Fruit fly (Drosophila melanogaster) whole organism, embryonic: Measurements from ENCODE around the gene CycG.

Experiments
- ATbp ChIP-seq: fragments of 200-800 bp; sonication (Bioruptor generic); optimal IDR thresholded peaks from 2 replicates; lab custom pipeline; 2017; ENCODE audit warnings: missing biosample characterization, mild to moderate bottlenecking, missing genetic modification characterization, missing genetic modification reagents
- Asciz ChIP-seq: fragments of 200-800 bp; sonication (Bioruptor generic); optimal IDR thresholded peaks from 2 replicates; lab custom pipeline; 2017; ENCODE audit warnings: missing biosample characterization, mild to moderate bottlenecking, missing genetic modification characterization, missing genetic modification reagents
- B-H2 ChIP-seq: fragments of 200-800 bp; sonication (Bioruptor generic); optimal IDR thresholded peaks from 2 replicates; lab custom pipeline; 2018; ENCODE audit warnings: missing biosample characterization, mild to moderate bottlenecking, missing genetic modification characterization
- BEAF-32 ChIP-seq: fragments of 200-800 bp; sonication (Bioruptor generic); optimal IDR thresholded peaks from 3 replicates; lab custom pipeline; 2017; ENCODE audit warnings: missing biosample characterization, missing genetic modification characterization, mild to moderate bottlenecking, moderate library complexity, missing genetic modification reagents
- Bteb2 ChIP-seq: fragments of 200-800 bp; sonication (Bioruptor generic); optimal IDR thresholded peaks from 2 replicates; lab custom pipeline; 2016; ENCODE audit warnings: missing biosample characterization, missing genetic modification characterization
- CG10565 ChIP-seq: fragments of 200-800 bp; sonication (Bioruptor generic); optimal IDR thresholded peaks from 3 replicates; lab custom pipeline; 2016; ENCODE audit warnings: missing biosample characterization, mild to moderate bottlenecking, missing genetic modification characterization
- CG11696 ChIP-seq: fragments of 200-800 bp; sonication (Bioruptor generic); IDR thresholded peaks from 2 replicates; pipeline ENCODE4 v1.3.6; 2022; ENCODE audit warnings: missing biosample characterization, missing genetic modification characterization
- CG12104 ChIP-seq: fragments of 200-800 bp; sonication (Bioruptor generic); optimal IDR thresholded peaks from 3 replicates; lab custom pipeline; 2016; ENCODE audit warnings: missing biosample characterization, missing genetic modification characterization
- CG12299 ChIP-seq: fragments of 200-800 bp; sonication (Bioruptor generic); optimal IDR thresholded peaks from 2 replicates; lab custom pipeline; 2018; ENCODE audit warnings: missing biosample characterization, mild to moderate bottlenecking, missing genetic modification characterization
- CG1233 ChIP-seq: fragments of 200-800 bp; sonication (Bioruptor generic); optimal IDR thresholded peaks from 4 replicates; lab custom pipeline; 2018; ENCODE audit warnings: missing biosample characterization, mild to moderate bottlenecking, missing genetic modification characterization
- CG13296 ChIP-seq: fragments of 200-800 bp; sonication (Bioruptor generic); optimal IDR thresholded peaks from 3 replicates; lab custom pipeline; 2018; ENCODE audit warnings: missing biosample characterization, mild to moderate bottlenecking, missing genetic modification characterization
- CG13894 ChIP-seq: fragments of 200-800 bp; sonication (Bioruptor generic); optimal IDR thresholded peaks from 3 replicates; lab custom pipeline; 2018; ENCODE audit warnings: missing biosample characterization, mild to moderate bottlenecking, missing genetic modification characterization, moderate library complexity
- CG15269 ChIP-seq: fragments of 200-800 bp; sonication (Bioruptor generic); optimal IDR thresholded peaks from 2 replicates; lab custom pipeline; 2018; ENCODE audit warnings: missing biosample characterization, mild to moderate bottlenecking, missing genetic modification characterization, moderate library complexity
- CG17186 ChIP-seq: fragments of 200-800 bp; sonication (Bioruptor generic); optimal IDR thresholded peaks from 3 replicates; lab custom pipeline; 2017; ENCODE audit warnings: missing biosample characterization, missing genetic modification reagents, missing genetic modification characterization
- CG17385 ChIP-seq: fragments of 200-800 bp; sonication (Bioruptor generic); optimal IDR thresholded peaks from 3 replicates; lab custom pipeline; 2018; ENCODE audit warnings: missing biosample characterization, mild to moderate bottlenecking, missing genetic modification characterization
- CG17912 ChIP-seq: fragments of 200-800 bp; sonication (Bioruptor generic); optimal IDR thresholded peaks from 2 replicates; lab custom pipeline; 2018; ENCODE audit warnings: missing biosample characterization, mild to moderate bottlenecking, missing genetic modification characterization
- CG18599 ChIP-seq: fragments of 200-800 bp; sonication (Bioruptor generic); optimal IDR thresholded peaks from 3 replicates; lab custom pipeline; 2017; ENCODE audit warnings: missing biosample characterization, missing genetic modification characterization, mild to moderate bottlenecking, moderate library complexity, missing genetic modification reagents
- CG2116 ChIP-seq: fragments of 200-800 bp; sonication (Bioruptor generic); optimal IDR thresholded peaks from 3 replicates; lab custom pipeline; 2018; ENCODE audit warnings: missing biosample characterization, mild to moderate bottlenecking, missing genetic modification characterization
- CG2678 ChIP-seq: fragments of 200-800 bp; sonication (Bioruptor generic); optimal IDR thresholded peaks from 3 replicates; lab custom pipeline; 2019; ENCODE audit warnings: missing biosample characterization, mild to moderate bottlenecking, missing genetic modification characterization, moderate library complexity
- CG32772 ChIP-seq: fragments of 200-800 bp; sonication (Bioruptor generic); IDR thresholded peaks from 2 replicates; pipeline ENCODE4 v1.3.6; 2022; ENCODE audit warnings: missing biosample characterization, missing genetic modification characterization
- CG3281 ChIP-seq: fragments of 200-800 bp; sonication (Bioruptor generic); optimal IDR thresholded peaks from 3 replicates; lab custom pipeline; 2017; ENCODE audit warnings: missing biosample characterization, mild to moderate bottlenecking, missing genetic modification characterization
- CG34224 ChIP-seq: fragments of 200-800 bp; sonication (Bioruptor generic); IDR thresholded peaks from 3 replicates; pipeline ENCODE4 v1.3.6; 2022; ENCODE audit warnings: missing biosample characterization, missing genetic modification characterization; ENCODE audit not compliant: partially characterized antibody
- CG3726 ChIP-seq: fragments of 200-800 bp; sonication (Bioruptor generic); IDR thresholded peaks from 3 replicates; pipeline ENCODE4, ENCODE4 v1.3.6; 2022; ENCODE audit warnings: missing biosample characterization, missing genetic modification characterization
- CG8290 ChIP-seq, 3 experiments: fragments of 200-800 bp; sonication (Bioruptor generic); optimal IDR thresholded peaks; 2 replicates each; lab custom pipeline; 2016 to 2019; ENCODE audit warnings: missing biosample characterization in 3 of 3, missing genetic modification characterization in 3 of 3, mild to moderate bottlenecking in 2 of 3, moderate library complexity in 1 of 3
- CG8478 ChIP-seq: fragments of >200 bp; optimal IDR thresholded peaks from 2 replicates; lab custom pipeline; 2018
- CG9817 ChIP-seq: fragments of 200-800 bp; sonication (Bioruptor generic); optimal IDR thresholded peaks from 2 replicates; lab custom pipeline; 2018; ENCODE audit warnings: missing biosample characterization, mild to moderate bottlenecking, missing genetic modification characterization, moderate library complexity
- Hmr ChIP-seq: fragments of 200-800 bp; sonication (Bioruptor generic); optimal IDR thresholded peaks from 3 replicates; lab custom pipeline; 2017; ENCODE audit warnings: mild to moderate bottlenecking, missing biosample characterization, missing genetic modification reagents, missing genetic modification characterization
- Kr ChIP-seq: fragments of 200-800 bp; sonication (Bioruptor generic); optimal IDR thresholded peaks from 2 replicates; lab custom pipeline; 2017; ENCODE audit warnings: missing biosample characterization, mild to moderate bottlenecking, missing genetic modification characterization
- Lpt ChIP-seq: fragments of >200 bp; optimal IDR thresholded peaks from 2 replicates; lab custom pipeline; 2018; ENCODE audit warnings: missing biosample characterization, missing genetic modification characterization
- MTF-1 ChIP-seq: fragments of 200-800 bp; sonication (Bioruptor generic); optimal IDR thresholded peaks from 2 replicates; lab custom pipeline; 2018; ENCODE audit warnings: missing biosample characterization, mild to moderate bottlenecking, missing genetic modification characterization, borderline replicate concordance
- Med ChIP-seq: fragments of 200-800 bp; sonication (Bioruptor generic); peaks from one replicate; lab custom pipeline; 2016; ENCODE audit warnings: missing biosample characterization, missing genetic modification characterization, mild to moderate bottlenecking, inconsistent platforms, moderate library complexity
- NC2β ChIP-seq: fragments of 200-800 bp; sonication (Bioruptor generic); optimal IDR thresholded peaks from 2 replicates; lab custom pipeline; 2016; ENCODE audit warnings: missing biosample characterization, missing genetic modification characterization
- NK7.1 ChIP-seq: fragments of 200-800 bp; sonication (Bioruptor generic); optimal IDR thresholded peaks from 3 replicates; lab custom pipeline; 2016; ENCODE audit warnings: missing biosample characterization, missing genetic modification characterization
- Sry-β ChIP-seq: fragments of 200-800 bp; sonication (Bioruptor generic); optimal IDR thresholded peaks from 2 replicates; lab custom pipeline; 2018; ENCODE audit warnings: missing biosample characterization, mild to moderate bottlenecking, missing genetic modification characterization, moderate library complexity
- bowl ChIP-seq: fragments of 200-800 bp; sonication (Bioruptor generic); IDR thresholded peaks from 2 replicates; pipeline ENCODE4 v1.3.6; 2022; ENCODE audit warnings: missing biosample characterization, missing genetic modification characterization
- bsh ChIP-seq, 2 experiments: fragments of 200-800 bp; sonication (Bioruptor generic); optimal IDR thresholded peaks; 2 replicates each; lab custom pipeline; 2017 to 2018; ENCODE audit warnings: mild to moderate bottlenecking in 2 of 2, missing biosample characterization in 2 of 2, missing genetic modification characterization in 2 of 2, moderate library complexity in 1 of 2
- caup ChIP-seq: fragments of 200-800 bp; sonication (Bioruptor generic); optimal IDR thresholded peaks from 3 replicates; lab custom pipeline; 2017; ENCODE audit warnings: missing biosample characterization, mild to moderate bottlenecking, missing genetic modification characterization, moderate library complexity; ENCODE audit not compliant: severe bottlenecking
- da ChIP-seq: fragments of 200-800 bp; sonication (Bioruptor generic); optimal IDR thresholded peaks from 2 replicates; lab custom pipeline; 2016; ENCODE audit warnings: missing biosample characterization, missing genetic modification characterization
- eve ChIP-seq, 2 experiments: fragments of >200 bp; optimal IDR thresholded peaks; 2 replicates each; lab custom pipeline; 2017; ENCODE audit warnings: missing biosample characterization in 2 of 2, missing genetic modification characterization in 2 of 2
- ewg ChIP-seq: fragments of 200-800 bp; sonication (Bioruptor generic); optimal IDR thresholded peaks from 3 replicates; lab custom pipeline; 2017; ENCODE audit warnings: mild to moderate bottlenecking, missing biosample characterization, missing genetic modification reagents, missing genetic modification characterization
- gro ChIP-seq: fragments of 200-800 bp; sonication (Bioruptor generic); optimal IDR thresholded peaks from 2 replicates; lab custom pipeline; 2016; ENCODE audit warnings: missing biosample characterization, missing genetic modification characterization
- hbn ChIP-seq: fragments of 200-800 bp; sonication (Bioruptor generic); IDR thresholded peaks from 2 replicates; pipeline ENCODE4 v1.3.6; 2022; ENCODE audit warnings: missing biosample characterization, missing genetic modification characterization; ENCODE audit not compliant: partially characterized antibody
- ind ChIP-seq: fragments of 200-800 bp; sonication (Bioruptor generic); optimal IDR thresholded peaks from 3 replicates; lab custom pipeline; 2016; ENCODE audit warnings: missing biosample characterization, missing genetic modification characterization
- lola ChIP-seq, 3 experiments: fragments of >200 bp in 2 of 3; fragments of 200-800 bp in 1 of 3; sonication (Bioruptor generic) in 1 of 3; optimal IDR thresholded peaks; 2 replicates each; lab custom pipeline; 2017 to 2019; ENCODE audit warnings: missing biosample characterization in 3 of 3, missing genetic modification characterization in 3 of 3, mild to moderate bottlenecking in 1 of 3, moderate library complexity in 1 of 3
- pita ChIP-seq: fragments of 200-800 bp; sonication (Bioruptor generic); optimal IDR thresholded peaks from 2 replicates; lab custom pipeline; 2017; ENCODE audit warnings: missing biosample characterization, mild to moderate bottlenecking, missing genetic modification characterization
- pnt ChIP-seq: fragments of 200-800 bp; sonication (Bioruptor generic); optimal IDR thresholded peaks from 3 replicates; lab custom pipeline; 2016; ENCODE audit warnings: missing biosample characterization, missing genetic modification characterization
- rib ChIP-seq: fragments of 200-800 bp; sonication (Bioruptor generic); IDR thresholded peaks from 2 replicates; pipeline ENCODE4 v1.3.6; 2022; ENCODE audit warnings: missing biosample characterization, missing genetic modification characterization
- sens ChIP-seq: fragments of 200-800 bp; sonication (Bioruptor generic); peaks from one replicate; lab custom pipeline; 2016; ENCODE audit warnings: missing biosample characterization, missing genetic modification characterization
- trh ChIP-seq: fragments of 200-800 bp; sonication (Bioruptor generic); optimal IDR thresholded peaks from 2 replicates; lab custom pipeline; 2016; ENCODE audit warnings: missing biosample characterization, missing genetic modification characterization
- tup ChIP-seq: fragments of 200-800 bp; sonication (Bioruptor generic); optimal IDR thresholded peaks from 2 replicates; lab custom pipeline; 2016; ENCODE audit warnings: missing biosample characterization, mild to moderate bottlenecking, missing genetic modification characterization, moderate library complexity

The CycG gene

dm6 chr3R:31608030-31608429, 4.4 kb downstream of the CycG start (continued):
- TF ChIP-seq CG9817 (tag; lab: Kevin White, UChicago) (peak; percentile 1), CG3726 (no peak), CG3281 (GFP tag; lab: Kevin White, UChicago) (peak; percentile 45), CG32772 (GFP tag; lab: Robert Waterston, UW) (no peak), hbn (GFP tag; lab: Robert Waterston, UW) (no peak), CG18599 (peak; percentile 32), CG10565 (GFP tag; lab: Kevin White, UChicago) (no peak), trh (GFP tag; lab: Kevin White, UChicago) (no peak), CG17912 (GFP tag; lab: Kevin White, UChicago) (peak; percentile 51), tup (GFP tag; lab: Kevin White, UChicago) (no peak), eve (GFP tag; optimal IDR thresholded peaks at IDR 0.05; lab: Kevin White, UChicago) (peak in 1 of 2 experiments; percentile 53), BEAF-32 (no peak), Asciz (GFP tag; lab: Kevin White, UChicago) (peak; percentile 43), CG34224 (GFP tag; lab: Robert Waterston, UW) (no peak), CG12104 (GFP tag; lab: Kevin White, UChicago) (peak; percentile 21), sens (peak; percentile 35), CG15269 (tag; lab: Kevin White, UChicago) (no peak), Sry-β (no peak), CG13296 (peak; percentile 29), CG17186 (no peak), CG1233 (GFP tag; lab: Kevin White, UChicago) (peak; percentile 4), ewg (GFP tag; lab: Kevin White, UChicago) (peak; percentile 33), rib (GFP tag; lab: Robert Waterston, UW) (no peak), Med (peak; percentile 88), ind (GFP tag; lab: Kevin White, UChicago) (no peak), CG2678 (tag; lab: Kevin White, UChicago) (peak; percentile 17), CG11696 (GFP tag; lab: Robert Waterston, UW) (no peak), NC2β (GFP tag; lab: Kevin White, UChicago) (no peak), Lpt (GFP tag; lab: Kevin White, UChicago) (no peak), CG8478 (no peak), ATbp (GFP tag; lab: Kevin White, UChicago) (peak; percentile 45), bowl (GFP tag; lab: Robert Waterston, UW) (no peak), CG12299 (tag; lab: Kevin White, UChicago) (no peak), MTF-1 (GFP tag; lab: Kevin White, UChicago) (peak; percentile 38), pnt (GFP tag; lab: Kevin White, UChicago) (no peak), Kr (peak; percentile 43), NK7.1 (GFP tag; lab: Kevin White, UChicago) (no peak), gro (GFP tag; lab: Kevin White, UChicago) (peak; percentile 2), da (GFP tag; lab: Kevin White, UChicago) (no peak), CG17385 (GFP tag; lab: Kevin White, UChicago) (peak; percentile 29), CG2116 (no peak), CG8290 (GFP tag; optimal IDR thresholded peaks at IDR 0.05; lab: Kevin White, UChicago) (no peak), CG8290 (tag; optimal IDR thresholded peaks at IDR 0.05; lab: Kevin White, UChicago) (peak in 1 of 2 experiments; percentile 17), bsh (GFP tag; optimal IDR thresholded peaks at IDR 0.05; lab: Kevin White, UChicago) (no peak), caup (GFP tag; lab: Kevin White, UChicago) (peak; percentile 20), pita (GFP tag; lab: Kevin White, UChicago) (no peak), Bteb2 (GFP tag; lab: Kevin White, UChicago) (no peak), CG13894 (tag; lab: Kevin White, UChicago) (peak; percentile 20), Hmr (GFP tag; lab: Kevin White, UChicago) (peak; percentile 30), B-H2 (GFP tag; lab: Kevin White, UChicago) (peak; percentile 56), lola (GFP tag; optimal IDR thresholded peaks at IDR 0.05; lab: Kevin White, UChicago) (no peak)
